Fruit fly (Drosophila melanogaster) whole organism, prepupa: ENCODE data around the gene CG1824.

Source experiments
- Blimp-1 ChIP-seq: fragments of 200-800 bp; sonication (Bioruptor generic); optimal IDR thresholded peaks from 3 replicates; lab custom pipeline; 2017; ENCODE audit warnings: missing biosample characterization, missing genetic modification characterization, mild to moderate bottlenecking, moderate library complexity, missing genetic modification reagents
- CG10631 ChIP-seq: fragments of 200-800 bp; sonication (Bioruptor generic); optimal IDR thresholded peaks from 2 replicates; lab custom pipeline; 2016; ENCODE audit warnings: missing biosample characterization, missing genetic modification characterization
- CG10669 ChIP-seq: fragments of 200-800 bp; sonication (Bioruptor generic); optimal IDR thresholded peaks from 3 replicates; lab custom pipeline; 2018; ENCODE audit warnings: missing biosample characterization, mild to moderate bottlenecking, missing genetic modification characterization, moderate library complexity
- CG11294 ChIP-seq: fragments of 200-800 bp; sonication (Bioruptor generic); IDR thresholded peaks from 2 replicates; pipeline ENCODE4 v1.3.6; 2022; ENCODE audit warnings: missing biosample characterization, missing genetic modification characterization
- CG11762 ChIP-seq: fragments of 200-800 bp; sonication (Bioruptor generic); optimal IDR thresholded peaks from 3 replicates; lab custom pipeline; 2016; ENCODE audit warnings: missing biosample characterization, missing genetic modification characterization; ENCODE audit not compliant: insufficient read depth
- CG11902 ChIP-seq: fragments of 200-800 bp; sonication (Bioruptor generic); optimal IDR thresholded peaks from 3 replicates; lab custom pipeline; 2016; ENCODE audit warnings: missing biosample characterization, missing genetic modification characterization
- CG15336 ChIP-seq: fragments of 200-800 bp; sonication (Bioruptor generic); IDR thresholded peaks from 2 replicates; pipeline ENCODE4 v1.3.6; 2022; ENCODE audit warnings: missing biosample characterization, missing genetic modification characterization
- CG1621 ChIP-seq: fragments of 200-800 bp; sonication (Bioruptor generic); optimal IDR thresholded peaks from 3 replicates; lab custom pipeline; 2018; ENCODE audit warnings: missing biosample characterization, mild to moderate bottlenecking, missing genetic modification characterization
- CG16779 ChIP-seq: fragments of 200-800 bp; sonication (Bioruptor generic); optimal IDR thresholded peaks from 3 replicates; lab custom pipeline; 2017; ENCODE audit warnings: missing biosample characterization, mild to moderate bottlenecking, missing genetic modification characterization
- CG3032 ChIP-seq: fragments of 200-800 bp; optimal IDR thresholded peaks from 2 replicates; lab custom pipeline; 2019; ENCODE audit warnings: missing biosample characterization, mild to moderate bottlenecking, missing genetic modification characterization, moderate library complexity
- CG31627 ChIP-seq: fragments of 200-800 bp; sonication (Bioruptor generic); optimal IDR thresholded peaks from 3 replicates; lab custom pipeline; 2016; ENCODE audit warnings: missing biosample characterization, missing genetic modification characterization
- CG32006 ChIP-seq: fragments of 200-800 bp; sonication (Bioruptor generic); optimal IDR thresholded peaks from 3 replicates; lab custom pipeline; 2017; ENCODE audit warnings: missing biosample characterization, mild to moderate bottlenecking, missing genetic modification characterization
- CG4318 ChIP-seq: fragments of 200-800 bp; sonication (Bioruptor generic); optimal IDR thresholded peaks from 3 replicates; lab custom pipeline; 2017; ENCODE audit warnings: missing biosample characterization, mild to moderate bottlenecking, missing genetic modification characterization
- CG6163 ChIP-seq: fragments of 200-800 bp; sonication (Bioruptor generic); IDR thresholded peaks from 3 replicates; pipeline ENCODE4 v1.3.6; 2022; ENCODE audit warnings: missing biosample characterization, missing genetic modification characterization
- CG6276 ChIP-seq: fragments of 200-800 bp; sonication (Bioruptor generic); optimal IDR thresholded peaks from 2 replicates; lab custom pipeline; 2017; ENCODE audit warnings: missing biosample characterization, mild to moderate bottlenecking, missing genetic modification characterization
- CG6808 ChIP-seq: fragments of 200-800 bp; sonication (Bioruptor generic); optimal IDR thresholded peaks from 3 replicates; lab custom pipeline; 2017; ENCODE audit warnings: missing biosample characterization, missing genetic modification characterization, mild to moderate bottlenecking, moderate library complexity, missing genetic modification reagents
- CG7368 ChIP-seq: fragments of 200-800 bp; sonication (Bioruptor generic); optimal IDR thresholded peaks from 3 replicates; lab custom pipeline; 2016; ENCODE audit warnings: missing biosample characterization, missing genetic modification characterization
- CG8119 ChIP-seq: fragments of 200-800 bp; sonication (Bioruptor generic); IDR thresholded peaks from 3 replicates; pipeline ENCODE4 v1.3.6; 2022; ENCODE audit warnings: missing biosample characterization, missing genetic modification characterization
- CG8319 ChIP-seq: fragments of 200-800 bp; sonication (Bioruptor generic); optimal IDR thresholded peaks from 3 replicates; lab custom pipeline; 2016; ENCODE audit warnings: missing biosample characterization, missing genetic modification characterization
- CG8632 ChIP-seq: fragments of 200-800 bp; sonication (Bioruptor generic); optimal IDR thresholded peaks from 3 replicates; lab custom pipeline; 2016; ENCODE audit warnings: missing biosample characterization, missing genetic modification characterization
- CG9139 ChIP-seq: fragments of 200-800 bp; sonication (Bioruptor generic); optimal IDR thresholded peaks from 3 replicates; lab custom pipeline; 2017; ENCODE audit warnings: missing biosample characterization, mild to moderate bottlenecking, missing genetic modification characterization
- Eip75B ChIP-seq: fragments of 200-800 bp; sonication (Bioruptor generic); optimal IDR thresholded peaks from 3 replicates; lab custom pipeline; 2016; ENCODE audit warnings: missing biosample characterization, missing genetic modification characterization
- Eip78C ChIP-seq: fragments of 200-800 bp; sonication (Bioruptor generic); peaks from one replicate; lab custom pipeline; 2016; ENCODE audit warnings: missing biosample characterization, missing genetic modification characterization
- Eip93F ChIP-seq: fragments of 200-800 bp; sonication (Bioruptor generic); optimal IDR thresholded peaks from 2 replicates; lab custom pipeline; 2016; ENCODE audit warnings: missing biosample characterization, mild to moderate bottlenecking, missing genetic modification characterization
- Ets21C ChIP-seq: fragments of 200-800 bp; sonication (Bioruptor generic); optimal IDR thresholded peaks from 3 replicates; lab custom pipeline; 2016; ENCODE audit warnings: missing biosample characterization, missing genetic modification characterization
- Ets96B ChIP-seq: fragments of 200-800 bp; optimal IDR thresholded peaks from 2 replicates; lab custom pipeline; 2019; ENCODE audit warnings: missing biosample characterization, mild to moderate bottlenecking, missing genetic modification characterization, moderate library complexity
- Gug ChIP-seq: fragments of 200-800 bp; sonication (Bioruptor generic); IDR thresholded peaks from 2 replicates; pipeline ENCODE4 v1.3.6; 2022; ENCODE audit warnings: missing biosample characterization, missing genetic modification characterization
- Hr39 ChIP-seq: fragments of 200-800 bp; sonication (Bioruptor generic); optimal IDR thresholded peaks from 2 replicates; lab custom pipeline; 2016; ENCODE audit warnings: missing biosample characterization, missing genetic modification characterization
- Hr4 ChIP-seq: fragments of 200-800 bp; sonication (Bioruptor generic); optimal IDR thresholded peaks from 3 replicates; lab custom pipeline; 2016; ENCODE audit warnings: missing biosample characterization, missing genetic modification characterization
- Lpt ChIP-seq: fragments of 200-800 bp; sonication (Bioruptor generic); optimal IDR thresholded peaks from 3 replicates; lab custom pipeline; 2016; ENCODE audit warnings: missing biosample characterization, missing genetic modification characterization
- Met ChIP-seq: fragments of 200-800 bp; sonication (Bioruptor generic); optimal IDR thresholded peaks from 3 replicates; lab custom pipeline; 2016; ENCODE audit warnings: missing biosample characterization, missing genetic modification characterization
- OdsH ChIP-seq: fragments of 200-800 bp; sonication (Bioruptor generic); optimal IDR thresholded peaks from 3 replicates; lab custom pipeline; 2016; ENCODE audit warnings: missing biosample characterization, missing genetic modification characterization
- Sox14 ChIP-seq: fragments of 200-800 bp; sonication (Bioruptor generic); optimal IDR thresholded peaks from 3 replicates; lab custom pipeline; 2016; ENCODE audit warnings: missing biosample characterization, missing genetic modification characterization
- Sox15 ChIP-seq: fragments of 200-800 bp; sonication (Bioruptor generic); optimal IDR thresholded peaks from 3 replicates; lab custom pipeline; 2016; ENCODE audit warnings: missing biosample characterization, missing genetic modification characterization
- achi ChIP-seq: fragments of 200-800 bp; sonication (Bioruptor generic); optimal IDR thresholded peaks from 3 replicates; lab custom pipeline; 2016; ENCODE audit warnings: missing biosample characterization, missing genetic modification characterization
- acj6 ChIP-seq: fragments of 200-800 bp; sonication (Bioruptor generic); optimal IDR thresholded peaks from 3 replicates; lab custom pipeline; 2016; ENCODE audit warnings: missing biosample characterization, missing genetic modification characterization
- cyc ChIP-seq: fragments of 200-800 bp; sonication (Bioruptor generic); optimal IDR thresholded peaks from 3 replicates; lab custom pipeline; 2016; ENCODE audit warnings: missing biosample characterization, missing genetic modification characterization
- dac ChIP-seq: fragments of 200-800 bp; sonication (Bioruptor generic); optimal IDR thresholded peaks from 2 replicates; lab custom pipeline; 2017; ENCODE audit warnings: missing biosample characterization, mild to moderate bottlenecking, missing genetic modification characterization
- dsx ChIP-seq: fragments of 200-800 bp; optimal IDR thresholded peaks from 3 replicates; lab custom pipeline; 2019; ENCODE audit warnings: missing biosample characterization, mild to moderate bottlenecking, missing genetic modification characterization, moderate library complexity; ENCODE audit not compliant: poor library complexity, severe bottlenecking
- eg ChIP-seq: fragments of 200-800 bp; sonication (Bioruptor generic); IDR thresholded peaks from 3 replicates; pipeline ENCODE4 v1.3.6; 2022; ENCODE audit warnings: missing biosample characterization, missing genetic modification characterization
- fd59A ChIP-seq: fragments of 200-800 bp; sonication (Bioruptor generic); optimal IDR thresholded peaks from 2 replicates; lab custom pipeline; 2017; ENCODE audit warnings: missing biosample characterization, mild to moderate bottlenecking, missing genetic modification characterization, missing genetic modification reagents
- fd85E ChIP-seq: fragments of 200-800 bp; sonication (Bioruptor generic); optimal IDR thresholded peaks from 3 replicates; lab custom pipeline; 2016; ENCODE audit warnings: missing biosample characterization, missing genetic modification characterization
- fkh ChIP-seq: fragments of 200-800 bp; sonication (Bioruptor generic); optimal IDR thresholded peaks from 3 replicates; lab custom pipeline; 2017; ENCODE audit warnings: missing biosample characterization, mild to moderate bottlenecking, missing genetic modification characterization, moderate library complexity
- lz ChIP-seq: fragments of 200-800 bp; sonication (Bioruptor generic); optimal IDR thresholded peaks from 3 replicates; lab custom pipeline; 2016; ENCODE audit warnings: missing biosample characterization, missing genetic modification characterization
- net ChIP-seq: fragments of 200-800 bp; sonication (Bioruptor generic); optimal IDR thresholded peaks from 3 replicates; lab custom pipeline; 2016; ENCODE audit warnings: missing biosample characterization, missing genetic modification characterization
- pdm3 ChIP-seq: fragments of 200-800 bp; sonication (Bioruptor generic); optimal IDR thresholded peaks from 3 replicates; lab custom pipeline; 2016; ENCODE audit warnings: missing biosample characterization, missing genetic modification characterization
- salr ChIP-seq, 2 experiments: fragments of 200-800 bp; sonication (Bioruptor generic); optimal IDR thresholded peaks; 3 replicates each; lab custom pipeline; 2016 to 2018; ENCODE audit warnings: missing biosample characterization in 2 of 2, missing genetic modification characterization in 2 of 2, mild to moderate bottlenecking in 1 of 2
- spab ChIP-seq: fragments of 200-800 bp; sonication (Bioruptor generic); optimal IDR thresholded peaks from 2 replicates; lab custom pipeline; 2017; ENCODE audit warnings: missing biosample characterization, mild to moderate bottlenecking, missing genetic modification characterization, missing genetic modification reagents
- ss ChIP-seq, 2 experiments: fragments of 200-800 bp; sonication (Bioruptor generic); optimal IDR thresholded peaks; 2 replicates in 1 of 2; 3 replicates in 1 of 2; lab custom pipeline; 2017 to 2018; ENCODE audit warnings: mild to moderate bottlenecking in 2 of 2, missing biosample characterization in 2 of 2, missing genetic modification characterization in 2 of 2, moderate library complexity in 1 of 2
- topi ChIP-seq: fragments of 200-800 bp; sonication (Bioruptor generic); optimal IDR thresholded peaks from 3 replicates; lab custom pipeline; 2016; ENCODE audit warnings: missing biosample characterization, missing genetic modification characterization
- vri ChIP-seq: fragments of 200-800 bp; sonication (Bioruptor generic); optimal IDR thresholded peaks from 3 replicates; lab custom pipeline; 2016; ENCODE audit warnings: missing biosample characterization, mild to moderate bottlenecking, missing genetic modification characterization

The CG1824 gene

dm6 chrX:12595610-12596336 is at the start of gene CG1824, which contains the start of gene Sec16:
TSS of gene CG1824 (minus strand) at chrX:12595624.
TSS of gene Sec16 (plus strand) at chrX:12596047.
- TF ChIP-seq CG9139 (GFP tag; lab: Kevin White, UChicago): no peak
- TF ChIP-seq CG6808 (GFP tag; lab: Kevin White, UChicago): peak; percentile 23
- peak; percentile 36 for TF ChIP-seq Hr39 (GFP tag; lab: Kevin White, UChicago)
- no peak for TF ChIP-seq Sox14
- no peak for TF ChIP-seq dac (GFP tag; lab: Kevin White, UChicago)
- TF ChIP-seq CG31627 (GFP tag; lab: Kevin White, UChicago): peak; percentile 41
- no peak for TF ChIP-seq topi (GFP tag; lab: Kevin White, UChicago)
- TF ChIP-seq cyc (GFP tag; lab: Kevin White, UChicago): peak; percentile 25
- no peak for TF ChIP-seq CG1621
- TF ChIP-seq CG16779 (tag; lab: Kevin White, UChicago): no peak
- TF ChIP-seq CG10631: peak; percentile 70
- TF ChIP-seq OdsH (GFP tag; lab: Kevin White, UChicago): peak; percentile 50
- TF ChIP-seq acj6: peak; percentile 52
- no peak for TF ChIP-seq Eip93F (GFP tag; lab: Kevin White, UChicago)
- TF ChIP-seq dsx: no peak
- TF ChIP-seq achi (GFP tag; lab: Kevin White, UChicago): peak; percentile 49
- no peak for TF ChIP-seq CG8632 (GFP tag; lab: Kevin White, UChicago)
- peak in 1 of 2 experiments; percentile 1 for TF ChIP-seq ss (GFP tag; optimal IDR thresholded peaks at IDR 0.05; lab: Kevin White, UChicago)
- TF ChIP-seq CG32006 (GFP tag; lab: Kevin White, UChicago): peak; percentile 47
- TF ChIP-seq CG4318: no peak
- TF ChIP-seq CG11294 (GFP tag; lab: Robert Waterston, UW): no peak
- TF ChIP-seq Ets96B (tag; lab: Kevin White, UChicago): peak; percentile 8
- TF ChIP-seq net: peak; percentile 7
- TF ChIP-seq pdm3 (GFP tag; lab: Kevin White, UChicago): peak; percentile 39
- peak; percentile 1 for TF ChIP-seq Met (GFP tag; lab: Kevin White, UChicago)
- TF ChIP-seq CG7368 (GFP tag; lab: Kevin White, UChicago): peak; percentile 7
- no peak for TF ChIP-seq Hr4 (GFP tag; lab: Kevin White, UChicago)
- TF ChIP-seq eg (GFP tag; lab: Robert Waterston, UW): peak; percentile 32; the same call in 1 of the 3 replicates
- TF ChIP-seq Lpt (GFP tag; lab: Kevin White, UChicago): no peak
- TF ChIP-seq CG6163 (GFP tag; lab: Robert Waterston, UW): no peak
- no peak for TF ChIP-seq CG15336
- TF ChIP-seq Eip78C (GFP tag; lab: Kevin White, UChicago): peak; percentile 48
- no peak for TF ChIP-seq fd85E (GFP tag; lab: Kevin White, UChicago)
- TF ChIP-seq fd59A: peak; percentile 2
- TF ChIP-seq CG11902 (GFP tag; lab: Kevin White, UChicago): peak; percentile 18
- no peak for TF ChIP-seq spab (GFP tag; lab: Kevin White, UChicago)
- TF ChIP-seq Gug (GFP tag; lab: Robert Waterston, UW): no peak
- TF ChIP-seq Blimp-1 (GFP tag; lab: Kevin White, UChicago): no peak
- TF ChIP-seq CG11762 (GFP tag; lab: Kevin White, UChicago): no peak
- no peak for TF ChIP-seq Eip75B
- TF ChIP-seq CG3032: peak; percentile 54
- peak; percentile 36 for TF ChIP-seq Sox15 (GFP tag; lab: Kevin White, UChicago)
- peak in 1 of 2 experiments; percentile 45 for TF ChIP-seq salr (GFP tag; optimal IDR thresholded peaks at IDR 0.05; lab: Kevin White, UChicago)
- TF ChIP-seq vri (GFP tag; lab: Kevin White, UChicago): peak; percentile 43
- peak; percentile 1 for TF ChIP-seq fkh (GFP tag; lab: Kevin White, UChicago)
- TF ChIP-seq lz (GFP tag; lab: Kevin White, UChicago): peak; percentile 26
- no peak for TF ChIP-seq CG8319
- TF ChIP-seq CG6276: no peak
- no peak for TF ChIP-seq CG8119
- TF ChIP-seq Ets21C: no peak
- TF ChIP-seq CG10669 (GFP tag; lab: Kevin White, UChicago): peak; percentile 1
